Worm (Caenorhabditis elegans): ENCODE data around the gene clc-5.

- TF ChIP-seq nfyb-1 (GFP tag; IDR thresholded peaks at IDR 0.05) (no peak), atf-7 (tag; optimal IDR thresholded peaks at IDR 0.05) (no peak), ztf-25 (GFP tag; IDR thresholded peaks at IDR 0.05) (no peak), aptf-2 (GFP tag; conservative IDR thresholded peaks at IDR 0.05) (no peak), ceh-27 (GFP tag; optimal IDR thresholded peaks at IDR 0.05) (no peak), unc-130 (GFP tag; optimal IDR thresholded peaks at IDR 0.05) (no peak), sea-2 (GFP tag; IDR thresholded peaks at IDR 0.05) (no peak), F33H1.4 (GFP tag; IDR thresholded peaks at IDR 0.05) (no peak)
These were observed 30.3 kb downstream of the clc-5 start, which contains the start of gene sox-2 for ce11 chrX:7463637-7464036.

All from whole organism, young adult.